Fruit fly (Drosophila melanogaster) whole organism, adult: ENCODE measurements around the gene CG13640.

Experiments
- CG11617 ChIP-seq: fragments of 200-800 bp; sonication (Bioruptor generic); optimal IDR thresholded peaks from 2 replicates; lab custom pipeline; 2017; ENCODE audit warnings: mild to moderate bottlenecking, missing biosample characterization, missing genetic modification reagents, missing genetic modification characterization
- CG12768 ChIP-seq: fragments of 200-800 bp; sonication (Bioruptor generic); optimal IDR thresholded peaks from 2 replicates; lab custom pipeline; 2017; ENCODE audit warnings: missing biosample characterization, missing genetic modification characterization, mild to moderate bottlenecking, moderate library complexity, missing genetic modification reagents
- CG14711 ChIP-seq: fragments of 200-800 bp; sonication (Bioruptor generic); optimal IDR thresholded peaks from 2 replicates; lab custom pipeline; 2018; ENCODE audit warnings: missing biosample characterization, mild to moderate bottlenecking, missing genetic modification characterization, moderate library complexity
- CG1620 ChIP-seq: fragments of 200-800 bp; sonication (Bioruptor generic); optimal IDR thresholded peaks from 2 replicates; lab custom pipeline; 2016; ENCODE audit warnings: missing biosample characterization, missing genetic modification characterization
- CG33017 ChIP-seq: fragments of 200-800 bp; sonication (Bioruptor generic); optimal IDR thresholded peaks from 2 replicates; lab custom pipeline; 2018; ENCODE audit warnings: missing biosample characterization, mild to moderate bottlenecking, missing genetic modification characterization, moderate library complexity
- CG5204 ChIP-seq: fragments of 200-800 bp; sonication (Bioruptor generic); optimal IDR thresholded peaks from 2 replicates; lab custom pipeline; 2016; ENCODE audit warnings: missing biosample characterization, missing genetic modification characterization
- CG7045 ChIP-seq: fragments of 200-800 bp; sonication (Bioruptor generic); optimal IDR thresholded peaks from 2 replicates; lab custom pipeline; 2017; ENCODE audit warnings: missing biosample characterization, mild to moderate bottlenecking, missing genetic modification characterization
- CG7101 ChIP-seq: fragments of 200-800 bp; sonication (Bioruptor generic); optimal IDR thresholded peaks from 2 replicates; lab custom pipeline; 2018; ENCODE audit warnings: missing biosample characterization, mild to moderate bottlenecking, missing genetic modification characterization, moderate library complexity
- Clk ChIP-seq: fragments of 200-800 bp; sonication (Bioruptor generic); optimal IDR thresholded peaks from 2 replicates; lab custom pipeline; 2017; ENCODE audit warnings: missing biosample characterization, missing genetic modification characterization
- Crg-1 ChIP-seq: fragments of 200-800 bp; sonication (Bioruptor generic); optimal IDR thresholded peaks from 2 replicates; lab custom pipeline; 2016; ENCODE audit warnings: missing biosample characterization, missing genetic modification characterization
- Hr96 ChIP-seq: fragments of 200-800 bp; sonication (Bioruptor generic); optimal IDR thresholded peaks from 2 replicates; lab custom pipeline; 2016; ENCODE audit warnings: missing biosample characterization, missing genetic modification characterization
- Mnt ChIP-seq: fragments of 200-800 bp; sonication (Bioruptor generic); optimal IDR thresholded peaks from 2 replicates; lab custom pipeline; 2016; ENCODE audit warnings: missing biosample characterization, mild to moderate bottlenecking, missing genetic modification characterization
- bab1 ChIP-seq: fragments of 200-800 bp; sonication (Bioruptor generic); optimal IDR thresholded peaks from 3 replicates; lab custom pipeline; 2019; ENCODE audit warnings: missing biosample characterization, mild to moderate bottlenecking, missing genetic modification characterization, moderate library complexity
- cic ChIP-seq: fragments of 200-800 bp; sonication (Bioruptor generic); optimal IDR thresholded peaks from 2 replicates; lab custom pipeline; 2017; ENCODE audit warnings: missing biosample characterization, mild to moderate bottlenecking, missing genetic modification characterization, moderate library complexity
- cnc ChIP-seq, 2 experiments: fragments of >200 bp; optimal IDR thresholded peaks; 2 replicates each; lab custom pipeline; 2017
- kay ChIP-seq: fragments of 200-800 bp; sonication (Bioruptor generic); peaks from one replicate; lab custom pipeline; 2016; ENCODE audit warnings: missing biosample characterization, missing genetic modification characterization, borderline replicate concordance
- ovo ChIP-seq: fragments of 200-800 bp; sonication (Bioruptor generic); optimal IDR thresholded peaks from 2 replicates; lab custom pipeline; 2016; ENCODE audit warnings: missing biosample characterization, missing genetic modification characterization
- pad ChIP-seq: fragments of 200-800 bp; sonication (Bioruptor generic); optimal IDR thresholded peaks from 3 replicates; lab custom pipeline; 2017; ENCODE audit warnings: missing biosample characterization, missing genetic modification characterization, mild to moderate bottlenecking, moderate library complexity, missing genetic modification reagents
- tj ChIP-seq: fragments of 200-800 bp; sonication (Bioruptor generic); optimal IDR thresholded peaks from 3 replicates; lab custom pipeline; 2017; ENCODE audit warnings: missing biosample characterization, mild to moderate bottlenecking, missing genetic modification characterization, moderate library complexity
- toe ChIP-seq: fragments of 200-800 bp; sonication (Bioruptor generic); optimal IDR thresholded peaks from 2 replicates; lab custom pipeline; 2016; ENCODE audit warnings: missing biosample characterization, missing genetic modification characterization

CG13640 gene

DNA sequence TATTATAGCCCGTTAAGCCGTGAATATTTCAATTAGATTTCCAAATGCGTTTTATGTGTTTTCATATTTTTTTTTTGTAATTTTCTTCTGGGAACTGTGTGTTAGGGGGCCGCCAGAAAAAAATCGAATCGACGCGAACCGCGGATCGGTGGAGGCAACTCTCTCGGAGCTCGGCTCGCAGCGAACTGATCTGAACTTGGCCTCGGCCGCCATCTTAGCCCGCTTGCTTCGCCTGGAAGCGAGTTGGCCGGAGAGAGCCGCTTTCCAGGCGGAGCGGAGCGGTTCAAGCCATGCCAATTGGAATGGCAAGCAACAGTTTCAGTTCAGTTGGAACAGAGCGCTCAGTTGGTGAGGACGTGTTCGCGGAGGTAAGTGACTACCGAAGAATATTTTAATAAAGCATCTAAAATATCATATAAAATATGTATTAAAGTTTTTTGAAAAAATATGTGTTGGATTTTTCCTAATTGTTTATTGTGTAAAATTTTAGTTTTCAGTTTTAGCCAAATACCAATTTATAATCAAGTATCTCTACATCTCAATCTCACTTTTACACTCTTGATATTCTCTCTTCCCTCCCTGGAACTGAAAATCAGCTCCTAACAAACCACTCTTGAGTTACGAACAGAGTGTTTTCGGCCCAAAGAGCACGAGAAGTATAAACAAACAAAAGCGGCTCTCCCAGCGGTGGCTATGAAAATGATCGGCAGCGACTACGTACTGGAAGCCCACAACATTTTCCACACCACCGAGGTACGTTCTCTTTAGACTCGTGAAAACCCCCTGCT is 32.6 kb upstream of the CG13640 start, which contains the start of the genes CG31121 and CG11069:
TSS of gene CG31121 (minus strand) at position 187 of the 788 bp plus-strand sequence.
TSS of gene CG11069 (plus strand) at position 324 of the 788 bp plus-strand sequence.
- TF ChIP-seq CG33017 (tag; lab: Kevin White, UChicago) (no peak), tj (GFP tag; lab: Kevin White, UChicago) (peak; percentile 18)

DNA sequence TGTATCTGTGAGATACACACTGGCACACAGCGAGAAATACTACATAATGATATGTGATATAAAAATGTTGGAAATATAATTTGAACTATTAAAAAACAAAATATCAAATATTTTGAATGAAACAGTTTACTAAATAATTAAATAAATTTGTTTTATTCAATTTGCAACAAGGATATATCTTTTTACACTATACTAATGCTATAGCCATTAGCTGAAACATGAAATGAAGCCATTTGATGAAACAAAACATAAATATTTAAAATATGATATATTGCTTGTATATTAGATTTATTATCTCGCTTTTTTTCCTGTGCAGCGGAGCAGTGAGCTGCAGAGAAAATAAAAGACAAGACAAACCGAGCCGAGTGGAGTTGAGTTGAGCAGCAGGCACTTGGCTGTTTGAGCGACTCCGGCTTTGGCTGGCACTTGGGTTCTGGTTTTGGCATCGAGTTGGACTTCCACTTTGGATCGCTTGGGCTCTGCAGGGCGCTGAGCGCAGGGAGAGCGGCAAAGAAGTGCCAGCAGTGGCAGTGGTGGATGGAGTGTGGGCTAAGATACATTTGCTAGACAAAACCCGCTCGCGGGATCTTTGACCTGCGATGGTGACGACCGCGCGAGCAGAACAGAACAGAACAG is 31.5 kb upstream of the CG13640 start:
- TF ChIP-seq toe, result no peak
- no peak for TF ChIP-seq CG33017 (tag; lab: Kevin White, UChicago)
- no peak for TF ChIP-seq cnc (optimal IDR thresholded peaks at IDR 0.05; lab: Kevin White, UChicago)
- no peak for TF ChIP-seq kay (GFP tag; lab: Kevin White, UChicago)
- TF ChIP-seq CG5204, result no peak
- no peak for TF ChIP-seq pad (GFP tag; lab: Kevin White, UChicago)
- no peak for TF ChIP-seq tj (GFP tag; lab: Kevin White, UChicago)
- TF ChIP-seq Clk (GFP tag; lab: Kevin White, UChicago), result no peak
- no peak for TF ChIP-seq Hr96 (GFP tag; lab: Kevin White, UChicago)
- TF ChIP-seq cic (GFP tag; lab: Kevin White, UChicago), result no peak
- no peak for TF ChIP-seq CG14711 (tag; lab: Kevin White, UChicago)
- TF ChIP-seq bab1 (GFP tag; lab: Kevin White, UChicago), result no peak
- TF ChIP-seq ovo (GFP tag; lab: Kevin White, UChicago), result no peak
- TF ChIP-seq CG12768 (GFP tag; lab: Kevin White, UChicago), result no peak
- no peak for TF ChIP-seq CG1620

dm6 chr3R:24890919-24891318 is 29.0 kb upstream of the CG13640 start:
- no peak for TF ChIP-seq Clk (GFP tag; lab: Kevin White, UChicago)
- TF ChIP-seq CG11617 (GFP tag; lab: Kevin White, UChicago), result no peak
- TF ChIP-seq Mnt (GFP tag; lab: Kevin White, UChicago), result no peak
- TF ChIP-seq CG12768 (GFP tag; lab: Kevin White, UChicago), result no peak
- TF ChIP-seq Crg-1 (GFP tag; lab: Kevin White, UChicago), result no peak
- TF ChIP-seq cic (GFP tag; lab: Kevin White, UChicago), result no peak
- TF ChIP-seq CG5204, result no peak
- TF ChIP-seq CG7045, result no peak
- TF ChIP-seq bab1 (GFP tag; lab: Kevin White, UChicago), result no peak
- TF ChIP-seq ovo (GFP tag; lab: Kevin White, UChicago), result no peak
- TF ChIP-seq CG33017 (tag; lab: Kevin White, UChicago), result no peak
- no peak for TF ChIP-seq toe
- TF ChIP-seq Hr96 (GFP tag; lab: Kevin White, UChicago), result no peak
- no peak for TF ChIP-seq CG14711 (tag; lab: Kevin White, UChicago)
- TF ChIP-seq kay (GFP tag; lab: Kevin White, UChicago), result no peak

- TF ChIP-seq cnc (optimal IDR thresholded peaks at IDR 0.05; lab: Kevin White, UChicago), result no peak
- TF ChIP-seq tj (GFP tag; lab: Kevin White, UChicago), result peak; percentile 92
- TF ChIP-seq CG11617 (GFP tag; lab: Kevin White, UChicago), result no peak
These were observed 28.3 kb upstream of the CG13640 start for dm6 chr3R:24890217-24890616.

- no peak for TF ChIP-seq CG33017 (tag; lab: Kevin White, UChicago)
- no peak for TF ChIP-seq ovo (GFP tag; lab: Kevin White, UChicago)
- TF ChIP-seq cic (GFP tag; lab: Kevin White, UChicago), result no peak
- no peak for TF ChIP-seq pad (GFP tag; lab: Kevin White, UChicago)
- no peak for TF ChIP-seq CG1620
- no peak for TF ChIP-seq Crg-1 (GFP tag; lab: Kevin White, UChicago)
- no peak for TF ChIP-seq Hr96 (GFP tag; lab: Kevin White, UChicago)
- no peak for TF ChIP-seq CG7101 (tag; lab: Kevin White, UChicago)
- no peak for TF ChIP-seq CG12768 (GFP tag; lab: Kevin White, UChicago)
- TF ChIP-seq toe, result no peak
- no peak for TF ChIP-seq Clk (GFP tag; lab: Kevin White, UChicago)
- no peak for TF ChIP-seq cnc (optimal IDR thresholded peaks at IDR 0.05; lab: Kevin White, UChicago)
These were observed 27.4 kb upstream of the CG13640 start for dm6 chr3R:24889303-24889892.

DNA sequence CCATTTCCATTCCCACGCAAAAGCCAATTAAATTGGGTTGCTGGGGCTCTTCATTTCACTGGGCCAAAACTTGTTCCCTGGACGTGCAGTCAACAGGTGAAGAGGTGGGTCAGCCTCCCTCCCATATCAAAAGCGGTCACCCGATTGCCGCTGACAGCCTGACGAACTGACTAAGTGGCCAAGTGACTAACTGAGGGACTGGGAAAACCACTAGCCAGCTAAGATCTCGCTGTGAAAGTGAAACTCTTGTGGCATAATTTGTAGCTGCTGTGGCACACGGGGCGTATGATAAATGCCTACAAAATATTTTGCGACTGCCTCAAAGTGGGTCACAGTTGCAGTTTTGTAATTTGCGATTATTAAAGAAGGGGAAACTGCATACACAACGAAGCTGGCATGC is 26.5 kb upstream of the CG13640 start:
- TF ChIP-seq ovo (GFP tag; lab: Kevin White, UChicago) (no peak), pad (GFP tag; lab: Kevin White, UChicago) (no peak), Mnt (GFP tag; lab: Kevin White, UChicago) (no peak), CG1620 (no peak), Hr96 (GFP tag; lab: Kevin White, UChicago) (no peak), CG5204 (no peak), toe (no peak), cic (GFP tag; lab: Kevin White, UChicago) (no peak), CG7101 (tag; lab: Kevin White, UChicago) (no peak), Clk (GFP tag; lab: Kevin White, UChicago) (no peak), bab1 (GFP tag; lab: Kevin White, UChicago) (no peak)
